Worm (Caenorhabditis elegans) whole organism, early embryonic: Measurements from ENCODE around the gene wdr-20.

Experiments used
- B0310.2 ChIP-seq: sonication (generic microtip); optimal IDR thresholded peaks from 2 replicates; lab custom pipeline; 2016; ENCODE audit warnings: mild to moderate bottlenecking, missing genetic modification characterization, missing compliant biosample characterization
- F13C5.2 ChIP-seq: sonication (generic microtip); optimal IDR thresholded peaks from 2 replicates; lab custom pipeline; 2017; ENCODE audit warnings: mild to moderate bottlenecking, missing genetic modification characterization, inconsistent platforms, missing compliant biosample characterization
- aly-1 ChIP-seq: sonication (generic microtip); optimal IDR thresholded peaks from 2 replicates; lab custom pipeline; 2016; ENCODE audit warnings: missing genetic modification characterization, missing compliant biosample characterization
- ama-1 ChIP-seq: fragments of 150-350 bp; optimal IDR thresholded peaks from 2 replicates; lab custom pipeline; 2014
- ceh-13 ChIP-seq: fragments of 200-800 bp; sonication (Bioruptor generic); optimal IDR thresholded peaks from 2 replicates; lab custom pipeline; 2018; ENCODE audit warnings: mild to moderate bottlenecking, missing genetic modification characterization, missing compliant biosample characterization
- ceh-36 ChIP-seq: sonication (generic microtip); optimal IDR thresholded peaks from 2 replicates; lab custom pipeline; 2016; ENCODE audit warnings: missing genetic modification characterization, inconsistent platforms, missing compliant biosample characterization
- ets-7 ChIP-seq: sonication (generic microtip); optimal IDR thresholded peaks from 2 replicates; lab custom pipeline; 2016; ENCODE audit warnings: missing genotype, missing genetic modification characterization, missing compliant biosample characterization
- flt-1 ChIP-seq: fragments of 200-800 bp; sonication (Bioruptor generic); IDR thresholded peaks from 2 replicates; pipeline ENCODE4 v1.3.6; 2022; ENCODE audit warnings: missing genetic modification characterization, missing compliant biosample characterization
- hmbx-1 ChIP-seq: sonication (generic microtip); optimal IDR thresholded peaks from 2 replicates; lab custom pipeline; 2016; ENCODE audit warnings: mild to moderate bottlenecking, missing genetic modification characterization, missing compliant biosample characterization
- hmg-4 ChIP-seq: fragments of 200-800 bp; sonication (Bioruptor generic); optimal IDR thresholded peaks from 2 replicates; lab custom pipeline; 2018; ENCODE audit warnings: mild to moderate bottlenecking, missing genetic modification characterization, missing compliant biosample characterization
- hnd-1 ChIP-seq: sonication (generic microtip); optimal IDR thresholded peaks from 2 replicates; lab custom pipeline; 2016; ENCODE audit warnings: missing genetic modification characterization, missing compliant biosample characterization
- pes-1 ChIP-seq: fragments of 200-800 bp; sonication (Bioruptor generic); IDR thresholded peaks from 2 replicates; pipeline ENCODE4 v1.3.6; 2022; ENCODE audit warnings: missing genetic modification reagents, missing genetic modification characterization, missing compliant biosample characterization
- scrt-1 ChIP-seq: fragments of 200-800 bp; sonication (Bioruptor generic); IDR thresholded peaks from 2 replicates; pipeline ENCODE4 v1.3.6; 2022; ENCODE audit warnings: missing genetic modification characterization, missing compliant biosample characterization
- sea-1 ChIP-seq: fragments of 200-800 bp; sonication (Bioruptor generic); conservative IDR thresholded peaks from 2 replicates; pipeline ENCODE4 v1.3.6; 2022; ENCODE audit warnings: missing genetic modification characterization, missing compliant biosample characterization
- tbx-11 ChIP-seq: fragments of 200-800 bp; sonication (Bioruptor generic); IDR thresholded peaks from 2 replicates; pipeline ENCODE4 v1.3.6; 2022; ENCODE audit warnings: missing genetic modification characterization, missing compliant biosample characterization
- tbx-37 ChIP-seq: fragments of 200-800 bp; sonication (Bioruptor generic); conservative IDR thresholded peaks from 2 replicates; pipeline ENCODE4 v1.3.6; 2022; ENCODE audit warnings: missing genetic modification reagents, missing genetic modification characterization, missing compliant biosample characterization
- tra-4 ChIP-seq: sonication (generic microtip); optimal IDR thresholded peaks from 2 replicates; lab custom pipeline; 2017; ENCODE audit warnings: missing genetic modification characterization, missing compliant biosample characterization

The wdr-20 gene

ce11 chrV:10090461-10090860 is 43.5 kb downstream of the wdr-20 start, which contains the start of gene R04B5.7:
Gene R04B5.7, minus strand, starts transcription at chrV:10090561.
- TF ChIP-seq hmbx-1 (tag; lab: Kevin White, UChicago) (no peak), aly-1 (tag; lab: Kevin White, UChicago) (no peak), tbx-37 (no peak), flt-1 (no peak), F13C5.2 (tag; lab: Kevin White, UChicago) (no peak), hmg-4 (no peak), ceh-13 (GFP tag; lab: Kevin White, UChicago) (no peak), B0310.2 (tag; lab: Kevin White, UChicago) (no peak), scrt-1 (GFP tag; lab: Robert Waterston, UW) (no peak), pes-1 (no peak), tbx-11 (GFP tag; lab: Robert Waterston, UW) (no peak), ets-7 (tag; lab: Kevin White, UChicago) (no peak), hnd-1 (tag; lab: Kevin White, UChicago) (no peak), tra-4 (no peak), ceh-36 (tag; lab: Kevin White, UChicago) (no peak), sea-1 (no peak)

ce11 chrV:10087103-10087502 is 46.9 kb downstream of the wdr-20 start, which contains the start of gene R04B5.5:
Gene R04B5.5, plus strand, starts transcription at chrV:10087480.
- no peak for TF ChIP-seq ceh-36 (tag; lab: Kevin White, UChicago)
- no peak for TF ChIP-seq ama-1 (lab: Kevin White, UChicago)

ce11 chrV:10086141-10086540 is 47.8 kb downstream of the wdr-20 start:
- TF ChIP-seq B0310.2 (tag; lab: Kevin White, UChicago): no peak
- no peak for TF ChIP-seq tbx-11 (GFP tag; lab: Robert Waterston, UW)
- TF ChIP-seq hnd-1 (tag; lab: Kevin White, UChicago): no peak
- TF ChIP-seq flt-1: no peak
- no peak for TF ChIP-seq ama-1 (lab: Kevin White, UChicago)
- TF ChIP-seq hmg-4: no peak
- no peak for TF ChIP-seq F13C5.2 (tag; lab: Kevin White, UChicago)
- no peak for TF ChIP-seq sea-1
- TF ChIP-seq scrt-1 (GFP tag; lab: Robert Waterston, UW): no peak
- no peak for TF ChIP-seq tra-4
- no peak for TF ChIP-seq tbx-37
- no peak for TF ChIP-seq ceh-36 (tag; lab: Kevin White, UChicago)
- TF ChIP-seq ceh-13 (GFP tag; lab: Kevin White, UChicago): no peak

ce11 chrV:10084864-10085263 is 49.1 kb downstream of the wdr-20 start, which contains the start of gene R04B5.6:
Gene R04B5.6, plus strand, starts transcription at chrV:10085164.
- TF ChIP-seq flt-1 (no peak), ama-1 (lab: Kevin White, UChicago) (no peak), hmbx-1 (tag; lab: Kevin White, UChicago) (no peak), pes-1 (no peak), tbx-37 (no peak), ets-7 (tag; lab: Kevin White, UChicago) (no peak), scrt-1 (GFP tag; lab: Robert Waterston, UW) (no peak), ceh-36 (tag; lab: Kevin White, UChicago) (no peak), B0310.2 (tag; lab: Kevin White, UChicago) (no peak), hnd-1 (tag; lab: Kevin White, UChicago) (no peak), F13C5.2 (tag; lab: Kevin White, UChicago) (no peak), tra-4 (no peak), hmg-4 (no peak), sea-1 (no peak), ceh-13 (GFP tag; lab: Kevin White, UChicago) (no peak), tbx-11 (GFP tag; lab: Robert Waterston, UW) (no peak)

- TF ChIP-seq hnd-1 (tag; lab: Kevin White, UChicago) (no peak), scrt-1 (GFP tag; lab: Robert Waterston, UW) (no peak), hmbx-1 (tag; lab: Kevin White, UChicago) (no peak), F13C5.2 (tag; lab: Kevin White, UChicago) (no peak), ceh-13 (GFP tag; lab: Kevin White, UChicago) (no peak), sea-1 (no peak), flt-1 (no peak)
Measured at ce11 chrV:10083999-10084468, 49.9 kb downstream of the wdr-20 start, which contains the start of gene nhr-12. Gene nhr-12, minus strand, starts transcription at chrV:10084049.

- TF ChIP-seq scrt-1 (GFP tag; lab: Robert Waterston, UW) (no peak), ceh-36 (tag; lab: Kevin White, UChicago) (no peak)
Measured at ce11 chrV:10081636-10082035, 52.3 kb downstream of the wdr-20 start, which contains the start of gene nhr-205. Gene nhr-205, minus strand, starts transcription at chrV:10081776.

- TF ChIP-seq hnd-1 (tag; lab: Kevin White, UChicago) (no peak), sea-1 (no peak), ceh-36 (tag; lab: Kevin White, UChicago) (no peak), ama-1 (lab: Kevin White, UChicago) (no peak), hmbx-1 (tag; lab: Kevin White, UChicago) (no peak), pes-1 (no peak), aly-1 (tag; lab: Kevin White, UChicago) (no peak), tbx-37 (no peak), F13C5.2 (tag; lab: Kevin White, UChicago) (no peak), scrt-1 (GFP tag; lab: Robert Waterston, UW) (no peak), ceh-13 (GFP tag; lab: Kevin White, UChicago) (no peak), tbx-11 (GFP tag; lab: Robert Waterston, UW) (no peak), hmg-4 (no peak)
Measured at ce11 chrV:10080905-10081304, 53.1 kb downstream of the wdr-20 start.
